Worm (Caenorhabditis elegans): Measurements from ENCODE around the gene usp-46.

The usp-46 gene

DNA sequence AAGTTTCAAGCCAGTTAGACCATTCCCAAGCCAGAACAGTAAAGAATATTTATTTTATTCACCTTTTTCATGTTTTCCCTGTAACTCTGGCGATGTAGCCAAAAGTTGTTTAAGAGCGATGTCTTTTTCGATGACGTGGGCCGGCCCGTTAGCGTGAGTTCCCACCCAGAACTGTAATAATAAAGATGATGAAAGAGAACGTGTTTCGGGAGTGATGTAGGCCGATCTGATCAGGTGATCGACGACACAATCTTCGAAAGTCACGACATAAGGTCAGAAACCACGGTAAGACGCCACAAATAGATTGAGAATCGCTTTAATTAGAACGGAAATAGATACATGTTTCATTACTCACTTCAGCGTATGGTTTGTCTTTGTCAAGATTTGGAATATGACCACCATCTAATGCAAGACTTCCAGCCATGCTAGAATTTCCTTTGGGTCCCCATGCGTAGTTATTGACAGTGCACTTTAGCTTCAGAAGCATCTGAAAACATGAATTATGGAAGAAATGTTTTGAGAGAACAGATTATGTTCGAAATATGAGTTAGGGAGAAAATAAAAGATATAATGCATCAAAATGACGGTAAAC lies 30.6 kb downstream of the usp-46 start, which contains the start of gene ZK632.4:
Gene ZK632.4, minus strand, starts transcription at position 487 of the 592 bp plus-strand sequence.
- no peak for TF ChIP-seq elt-1 (tag; optimal IDR thresholded peaks at IDR 0.05)
- TF ChIP-seq nhr-25 (tag; optimal IDR thresholded peaks at IDR 0.05) = peak; percentile 26
- no peak for TF ChIP-seq jun-1 (tag; optimal IDR thresholded peaks at IDR 0.05)
- no peak for TF ChIP-seq nhr-43 (tag; optimal IDR thresholded peaks at IDR 0.05; ENCODE audit: poor library complexity, severe bottlenecking)
- no peak for TF ChIP-seq egl-27 (tag; optimal IDR thresholded peaks at IDR 0.05)
- TF ChIP-seq lin-15B (tag; optimal IDR thresholded peaks at IDR 0.05) = no peak
- peak; percentile 53 for TF ChIP-seq nhr-23 (tag; optimal IDR thresholded peaks at IDR 0.05)

DNA sequence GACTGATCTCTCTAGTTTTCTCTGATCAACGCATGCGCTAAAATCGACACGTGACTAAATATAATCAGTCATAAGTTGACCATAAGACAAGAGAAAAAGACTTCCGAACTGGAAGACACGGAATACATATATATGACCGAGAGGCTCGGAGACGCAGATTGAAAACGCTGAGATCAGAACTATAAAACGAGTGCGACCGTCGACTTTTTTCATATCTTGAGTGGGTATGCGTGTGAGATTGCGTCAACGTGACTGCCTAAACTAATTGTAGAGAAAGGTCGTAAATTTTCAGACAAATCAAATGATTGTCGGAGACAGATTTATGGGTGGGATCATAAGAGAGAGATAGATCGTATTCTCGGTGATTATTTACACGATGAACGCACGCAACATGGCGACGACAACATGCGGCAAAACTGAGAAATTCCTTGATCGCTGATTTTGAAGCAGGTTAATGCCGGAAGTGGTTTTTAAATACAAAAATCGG lies 31.2 kb downstream of the usp-46 start:
- no peak for TF ChIP-seq ztf-11 (tag; optimal IDR thresholded peaks at IDR 0.05)
- no peak for TF ChIP-seq elt-1 (tag; optimal IDR thresholded peaks at IDR 0.05)
- TF ChIP-seq nhr-23 (tag; optimal IDR thresholded peaks at IDR 0.05) = peak; percentile 49
- TF ChIP-seq elt-2 (tag; optimal IDR thresholded peaks at IDR 0.05) = peak; percentile 65
- peak; percentile 10 for TF ChIP-seq nfya-1 (tag; optimal IDR thresholded peaks at IDR 0.05; ENCODE audit: insufficient read depth)
- no peak for TF ChIP-seq eor-1 (tag; optimal IDR thresholded peaks at IDR 0.05)
- peak; percentile 82 for TF ChIP-seq ama-1 (optimal IDR thresholded peaks at IDR 0.05)
- peak; percentile 55 for TF ChIP-seq jun-1 (tag; optimal IDR thresholded peaks at IDR 0.05)
- peak; percentile 80 for TF ChIP-seq nhr-43 (tag; optimal IDR thresholded peaks at IDR 0.05; ENCODE audit: poor library complexity, severe bottlenecking)
- TF ChIP-seq nhr-25 (tag; optimal IDR thresholded peaks at IDR 0.05) = peak; percentile 67
- TF ChIP-seq pqm-1 (tag; optimal IDR thresholded peaks at IDR 0.05) = peak; percentile 48
- peak; percentile 32 for TF ChIP-seq mdl-1 (tag; optimal IDR thresholded peaks at IDR 0.05)

DNA sequence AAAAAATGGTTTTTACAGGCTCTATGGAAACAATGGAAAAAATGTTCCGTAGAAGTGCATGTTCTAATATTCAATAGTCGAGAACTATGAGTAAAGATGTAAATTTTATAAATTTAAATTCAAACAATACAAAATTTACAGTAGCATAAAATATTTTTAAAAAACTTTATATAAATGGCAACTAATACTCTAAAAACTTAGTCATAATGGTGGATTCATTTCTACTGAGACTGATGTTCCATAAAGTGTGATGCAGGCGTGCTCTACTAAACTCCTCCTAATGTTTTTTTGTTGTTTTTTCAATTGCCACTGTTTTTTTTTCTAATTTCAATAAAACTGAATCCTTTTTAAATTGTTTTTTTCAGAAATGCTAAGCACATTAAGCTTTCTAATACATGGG lies 31.8 kb downstream of the usp-46 start, which contains the start of gene gtap-2:
Gene gtap-2, plus strand, starts transcription at position 366 of the 400 bp plus-strand sequence.
- TF ChIP-seq ztf-4 (tag; optimal IDR thresholded peaks at IDR 0.05) (no peak), elt-2 (tag; optimal IDR thresholded peaks at IDR 0.05) (no peak), ztf-11 (tag; optimal IDR thresholded peaks at IDR 0.05) (no peak), ZK546.5 (tag; optimal IDR thresholded peaks at IDR 0.05) (no peak), pha-4 (tag; optimal IDR thresholded peaks at IDR 0.05) (peak; percentile 60), nhr-237 (tag; optimal IDR thresholded peaks at IDR 0.05) (no peak), eor-1 (tag; optimal IDR thresholded peaks at IDR 0.05) (peak in 1 of 2 experiments; percentile 20), aly-2 (tag; optimal IDR thresholded peaks at IDR 0.05) (no peak), nhr-43 (tag; optimal IDR thresholded peaks at IDR 0.05; ENCODE audit: poor library complexity, severe bottlenecking) (peak; percentile 17), nfya-1 (tag; optimal IDR thresholded peaks at IDR 0.05; ENCODE audit: insufficient read depth) (peak; percentile 18), egl-5 (tag; optimal IDR thresholded peaks at IDR 0.05) (no peak), lin-15B (tag; optimal IDR thresholded peaks at IDR 0.05) (peak; percentile 32)

DNA sequence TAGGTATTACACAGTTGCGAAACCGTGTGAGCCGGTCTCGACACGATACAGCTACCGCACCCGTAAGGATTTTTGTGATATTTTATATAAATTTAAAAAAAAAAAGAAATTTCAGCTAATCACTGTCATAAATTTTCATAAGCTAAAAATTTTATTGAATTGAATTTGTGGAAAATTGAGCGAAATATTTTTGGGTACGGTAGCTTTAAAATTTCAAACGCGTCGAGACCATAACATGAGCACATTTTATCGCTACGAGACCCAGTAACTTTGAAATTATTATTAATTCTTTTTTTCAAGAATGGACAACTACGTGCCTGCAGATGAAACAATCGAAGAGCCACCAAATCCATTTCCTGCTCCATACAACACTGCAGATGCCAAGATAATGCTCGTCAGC lies 36.7 kb downstream of the usp-46 start, which contains the start of gene ZK632.14:
Gene ZK632.14, plus strand, starts transcription at position 301 of the 400 bp plus-strand sequence.
- TF ChIP-seq lin-15B (tag; optimal IDR thresholded peaks at IDR 0.05) (no peak), zag-1 (tag; optimal IDR thresholded peaks at IDR 0.05) (no peak)

DNA sequence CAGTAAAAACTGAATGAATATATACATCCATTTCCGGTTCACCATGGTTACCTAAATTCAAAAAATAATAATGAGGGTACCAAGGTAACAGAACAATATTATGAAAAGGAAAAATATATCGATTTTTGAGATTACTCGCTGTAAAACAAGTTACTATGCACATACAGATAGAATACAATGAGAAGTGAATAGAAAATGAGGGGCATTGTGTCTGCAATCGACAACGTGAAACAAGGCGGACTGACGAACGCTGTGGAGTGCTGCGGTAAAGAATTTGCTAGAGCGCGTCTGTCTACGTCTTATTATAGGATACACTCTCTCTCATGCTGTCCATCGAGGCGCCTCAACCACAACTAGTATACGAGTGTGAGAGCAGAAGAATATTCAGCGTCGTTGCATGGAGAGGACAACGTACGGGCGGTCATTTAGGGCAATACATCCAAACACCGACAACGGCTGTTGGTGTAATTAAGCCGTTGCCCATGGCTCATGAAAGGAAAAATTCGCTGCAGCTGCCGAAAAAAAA lies 40.7 kb downstream of the usp-46 start, which contains the start of gene cnx-1:
Gene cnx-1, minus strand, starts transcription at position 51 of the 526 bp plus-strand sequence.
- TF ChIP-seq ama-1 (optimal IDR thresholded peaks at IDR 0.05) (peak; percentile 41), nhr-43 (tag; optimal IDR thresholded peaks at IDR 0.05; ENCODE audit: poor library complexity, severe bottlenecking) (no peak), snpc-4 (tag; optimal IDR thresholded peaks at IDR 0.05) (no peak), nhr-28 (tag; optimal IDR thresholded peaks at IDR 0.05) (no peak), ceh-16 (tag; optimal IDR thresholded peaks at IDR 0.05) (no peak), nhr-11 (tag; optimal IDR thresholded peaks at IDR 0.05) (no peak), ceh-9 (tag; optimal IDR thresholded peaks at IDR 0.05) (no peak), egl-5 (tag; optimal IDR thresholded peaks at IDR 0.05) (no peak), daf-12 (tag; optimal IDR thresholded peaks at IDR 0.05) (no peak), mml-1 (tag; optimal IDR thresholded peaks at IDR 0.05) (no peak), nhr-237 (tag; optimal IDR thresholded peaks at IDR 0.05) (no peak), ZK546.5 (tag; optimal IDR thresholded peaks at IDR 0.05) (no peak), nhr-23 (tag; optimal IDR thresholded peaks at IDR 0.05) (peak; percentile 28), ztf-11 (tag; optimal IDR thresholded peaks at IDR 0.05) (no peak), pha-4 (tag; optimal IDR thresholded peaks at IDR 0.05) (peak; percentile 10), egl-27 (tag; optimal IDR thresholded peaks at IDR 0.05) (no peak), nhr-77 (tag; optimal IDR thresholded peaks at IDR 0.05) (no peak), unc-62 (GFP tag; optimal IDR thresholded peaks at IDR 0.05) (no peak), lin-39 (tag; optimal IDR thresholded peaks at IDR 0.05) (peak; percentile 66), tbx-2 (tag; optimal IDR thresholded peaks at IDR 0.05) (no peak), nhr-76 (tag; optimal IDR thresholded peaks at IDR 0.05) (no peak), lsy-12 (tag; optimal IDR thresholded peaks at IDR 0.05) (no peak), nhr-67 (tag; optimal IDR thresholded peaks at IDR 0.05) (no peak), R02D3.7 (tag; optimal IDR thresholded peaks at IDR 0.05) (no peak), hmg-11 (tag; optimal IDR thresholded peaks at IDR 0.05) (peak; percentile 72), pqm-1 (tag; optimal IDR thresholded peaks at IDR 0.05) (no peak), zag-1 (tag; optimal IDR thresholded peaks at IDR 0.05) (no peak), lin-15B (tag; optimal IDR thresholded peaks at IDR 0.05) (peak; percentile 16), elt-3 (tag; optimal IDR thresholded peaks at IDR 0.05) (no peak), elt-1 (tag; optimal IDR thresholded peaks at IDR 0.05) (no peak), mdl-1 (tag; optimal IDR thresholded peaks at IDR 0.05) (no peak), nhr-12 (tag; optimal IDR thresholded peaks at IDR 0.05) (no peak), ztf-4 (tag; optimal IDR thresholded peaks at IDR 0.05) (no peak), nfya-1 (tag; optimal IDR thresholded peaks at IDR 0.05; ENCODE audit: insufficient read depth) (peak; percentile 49)

Measured in whole organism, L3 larva.